Worm (Caenorhabditis elegans) whole organism, early embryonic: ENCODE measurements around the gene pei-1.
"Not testable (repeated sequence)": the region's sequence is repeated elsewhere in the genome, so short reads cannot be mapped to it uniquely, and the experiment has no call there.

Source experiments
- B0310.2 ChIP-seq: sonication (generic microtip); optimal IDR thresholded peaks from 2 replicates; lab custom pipeline; 2016; ENCODE audit warnings: mild to moderate bottlenecking, missing genetic modification characterization, missing compliant biosample characterization
- F13C5.2 ChIP-seq: sonication (generic microtip); optimal IDR thresholded peaks from 2 replicates; lab custom pipeline; 2017; ENCODE audit warnings: mild to moderate bottlenecking, missing genetic modification characterization, inconsistent platforms, missing compliant biosample characterization
- aly-1 ChIP-seq: sonication (generic microtip); optimal IDR thresholded peaks from 2 replicates; lab custom pipeline; 2016; ENCODE audit warnings: missing genetic modification characterization, missing compliant biosample characterization
- ama-1 ChIP-seq: fragments of 150-350 bp; optimal IDR thresholded peaks from 2 replicates; lab custom pipeline; 2014
- ceh-13 ChIP-seq: fragments of 200-800 bp; sonication (Bioruptor generic); optimal IDR thresholded peaks from 2 replicates; lab custom pipeline; 2018; ENCODE audit warnings: mild to moderate bottlenecking, missing genetic modification characterization, missing compliant biosample characterization
- ceh-36 ChIP-seq: sonication (generic microtip); optimal IDR thresholded peaks from 2 replicates; lab custom pipeline; 2016; ENCODE audit warnings: missing genetic modification characterization, inconsistent platforms, missing compliant biosample characterization
- ets-7 ChIP-seq: sonication (generic microtip); optimal IDR thresholded peaks from 2 replicates; lab custom pipeline; 2016; ENCODE audit warnings: missing genotype, missing genetic modification characterization, missing compliant biosample characterization
- flt-1 ChIP-seq: fragments of 200-800 bp; sonication (Bioruptor generic); IDR thresholded peaks from 2 replicates; pipeline ENCODE4 v1.3.6; 2022; ENCODE audit warnings: missing genetic modification characterization, missing compliant biosample characterization
- hmbx-1 ChIP-seq: sonication (generic microtip); optimal IDR thresholded peaks from 2 replicates; lab custom pipeline; 2016; ENCODE audit warnings: mild to moderate bottlenecking, missing genetic modification characterization, missing compliant biosample characterization
- hmg-4 ChIP-seq: fragments of 200-800 bp; sonication (Bioruptor generic); optimal IDR thresholded peaks from 2 replicates; lab custom pipeline; 2018; ENCODE audit warnings: mild to moderate bottlenecking, missing genetic modification characterization, missing compliant biosample characterization
- hnd-1 ChIP-seq: sonication (generic microtip); optimal IDR thresholded peaks from 2 replicates; lab custom pipeline; 2016; ENCODE audit warnings: missing genetic modification characterization, missing compliant biosample characterization
- pes-1 ChIP-seq: fragments of 200-800 bp; sonication (Bioruptor generic); IDR thresholded peaks from 2 replicates; pipeline ENCODE4 v1.3.6; 2022; ENCODE audit warnings: missing genetic modification reagents, missing genetic modification characterization, missing compliant biosample characterization
- scrt-1 ChIP-seq: fragments of 200-800 bp; sonication (Bioruptor generic); IDR thresholded peaks from 2 replicates; pipeline ENCODE4 v1.3.6; 2022; ENCODE audit warnings: missing genetic modification characterization, missing compliant biosample characterization
- sea-1 ChIP-seq: fragments of 200-800 bp; sonication (Bioruptor generic); conservative IDR thresholded peaks from 2 replicates; pipeline ENCODE4 v1.3.6; 2022; ENCODE audit warnings: missing genetic modification characterization, missing compliant biosample characterization
- tbx-11 ChIP-seq: fragments of 200-800 bp; sonication (Bioruptor generic); IDR thresholded peaks from 2 replicates; pipeline ENCODE4 v1.3.6; 2022; ENCODE audit warnings: missing genetic modification characterization, missing compliant biosample characterization
- tbx-37 ChIP-seq: fragments of 200-800 bp; sonication (Bioruptor generic); conservative IDR thresholded peaks from 2 replicates; pipeline ENCODE4 v1.3.6; 2022; ENCODE audit warnings: missing genetic modification reagents, missing genetic modification characterization, missing compliant biosample characterization
- tra-4 ChIP-seq: sonication (generic microtip); optimal IDR thresholded peaks from 2 replicates; lab custom pipeline; 2017; ENCODE audit warnings: missing genetic modification characterization, missing compliant biosample characterization

The pei-1 gene

DNA sequence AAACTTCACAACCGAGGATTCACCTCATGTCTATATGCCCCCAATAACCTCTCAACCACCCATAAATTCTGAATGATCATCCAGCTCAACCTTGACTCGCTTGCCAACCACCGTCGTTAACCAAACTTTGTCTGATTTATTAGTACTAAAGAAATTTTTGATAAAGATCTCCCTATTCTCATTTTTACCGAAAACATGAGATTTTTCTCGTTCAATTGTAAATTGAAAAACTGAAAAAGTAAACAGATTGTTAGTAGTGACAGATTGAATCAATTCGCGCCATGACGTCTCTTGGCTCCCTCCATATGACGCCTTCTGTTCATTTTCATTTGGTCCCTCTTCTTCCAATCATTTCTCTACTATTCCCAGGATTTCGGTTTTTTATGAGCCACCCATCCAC, 15.6 kb upstream of the pei-1 start:
- TF ChIP-seq F13C5.2 (tag; lab: Kevin White, UChicago) (no peak), tbx-11 (GFP tag; lab: Robert Waterston, UW) (no peak), pes-1 (GFP tag; lab: Robert Waterston, UW) (no peak), aly-1 (tag; lab: Kevin White, UChicago) (no peak), scrt-1 (GFP tag; lab: Robert Waterston, UW) (no peak), sea-1 (GFP tag; lab: Robert Waterston, UW) (no peak), B0310.2 (tag; lab: Kevin White, UChicago) (no peak), hmg-4 (no peak), hmbx-1 (tag; lab: Kevin White, UChicago) (no peak), flt-1 (GFP tag; lab: Robert Waterston, UW) (no peak), tbx-37 (GFP tag; lab: Robert Waterston, UW) (no peak), hnd-1 (tag; lab: Kevin White, UChicago) (no peak), tra-4 (no peak), ceh-13 (GFP tag; lab: Kevin White, UChicago) (no peak)

- TF ChIP-seq hmbx-1 (tag; lab: Kevin White, UChicago): no peak
- no peak for TF ChIP-seq aly-1 (tag; lab: Kevin White, UChicago)
- no peak for TF ChIP-seq tbx-37 (GFP tag; lab: Robert Waterston, UW)
- TF ChIP-seq tbx-11 (GFP tag; lab: Robert Waterston, UW): no peak
- no peak for TF ChIP-seq pes-1 (GFP tag; lab: Robert Waterston, UW)
- TF ChIP-seq F13C5.2 (tag; lab: Kevin White, UChicago): no peak
- TF ChIP-seq hnd-1 (tag; lab: Kevin White, UChicago): no peak
- no peak for TF ChIP-seq ama-1 (lab: Kevin White, UChicago)
- no peak for TF ChIP-seq ceh-36 (tag; lab: Kevin White, UChicago)
- no peak for TF ChIP-seq sea-1 (GFP tag; lab: Robert Waterston, UW)
- no peak for TF ChIP-seq hmg-4
- TF ChIP-seq scrt-1 (GFP tag; lab: Robert Waterston, UW): no peak
- TF ChIP-seq tra-4: no peak
- TF ChIP-seq ceh-13 (GFP tag; lab: Kevin White, UChicago): no peak
- no peak for TF ChIP-seq B0310.2 (tag; lab: Kevin White, UChicago)
- TF ChIP-seq flt-1 (GFP tag; lab: Robert Waterston, UW): no peak
- TF ChIP-seq ets-7 (tag; lab: Kevin White, UChicago): no peak
These were observed 9.3 kb upstream of the pei-1 start, which contains the start of gene aat-1 for ce11 chrIV:9601595-9601994. TSS of gene aat-1 (minus strand) at chrIV:9601695.

DNA sequence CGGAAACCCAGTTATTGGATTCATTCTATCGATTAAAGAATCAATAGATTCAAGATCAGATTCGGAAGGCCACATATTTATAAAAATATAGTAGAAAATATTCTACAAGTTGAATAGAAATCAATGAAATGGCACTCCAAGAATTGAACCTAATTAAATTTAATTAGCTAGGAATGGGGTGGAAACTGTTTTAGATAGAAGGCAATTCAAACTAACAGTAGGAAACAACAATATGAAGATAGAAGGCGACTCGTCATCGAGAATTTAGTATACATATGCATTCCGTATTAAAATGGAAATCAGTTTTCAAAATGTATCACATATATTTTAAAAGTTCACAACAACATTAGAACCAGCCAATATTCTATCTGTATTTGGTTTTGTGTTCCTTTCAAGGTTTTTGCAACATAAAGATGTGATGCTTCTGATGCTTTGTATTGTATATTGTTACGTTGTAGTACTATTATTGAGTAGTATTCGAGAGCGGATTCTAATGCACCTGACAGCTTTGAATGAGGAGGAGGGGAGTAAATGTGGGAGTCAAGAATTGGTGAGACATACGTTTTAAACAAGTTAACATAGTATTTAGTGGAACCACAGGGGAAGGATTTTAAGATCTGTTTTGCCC, 3.6 kb upstream of the pei-1 start, which contains the start of the genes F27C8.3 and F27C8.2:
TSS of gene F27C8.3 (minus strand) at position 101 of the 628 bp plus-strand sequence.
TSS of gene F27C8.2 (plus strand) at position 578 of the 628 bp plus-strand sequence.
- TF ChIP-seq hmg-4; sea-1 (GFP tag; lab: Robert Waterston, UW); tbx-11 (GFP tag; lab: Robert Waterston, UW): not testable (repeated sequence)

DNA sequence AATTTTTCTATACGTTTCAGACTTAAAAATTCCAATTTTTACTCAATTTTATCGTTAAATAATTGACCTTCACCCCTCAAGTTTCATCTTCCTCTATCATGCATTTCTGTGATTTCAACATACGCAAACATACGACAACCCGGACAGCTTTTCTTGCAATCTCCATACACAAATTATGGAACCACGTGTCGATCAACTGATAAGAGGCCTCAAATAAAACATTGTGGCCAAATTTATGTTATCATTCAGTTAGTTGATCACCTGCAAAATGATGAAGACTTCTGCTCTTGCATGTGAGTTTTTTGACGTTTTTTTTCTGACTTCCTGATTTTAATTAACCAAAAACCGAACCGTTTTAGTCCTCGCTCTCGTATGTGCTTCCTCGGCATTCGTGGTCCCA, 1.1 kb upstream of the pei-1 start, which contains the start of gene spp-18:
TSS of gene spp-18 (plus strand) at position 257 of the 400 bp plus-strand sequence.
- TF ChIP-seq hnd-1 (tag; lab: Kevin White, UChicago) (no peak), flt-1 (GFP tag; lab: Robert Waterston, UW) (no peak), ceh-13 (GFP tag; lab: Kevin White, UChicago) (no peak), tbx-11 (GFP tag; lab: Robert Waterston, UW) (no peak), tbx-37 (GFP tag; lab: Robert Waterston, UW) (no peak), tra-4 (no peak), ceh-36 (tag; lab: Kevin White, UChicago) (no peak), ama-1 (lab: Kevin White, UChicago) (no peak), B0310.2 (tag; lab: Kevin White, UChicago) (no peak), F13C5.2 (tag; lab: Kevin White, UChicago) (no peak), hmbx-1 (tag; lab: Kevin White, UChicago) (no peak), ets-7 (tag; lab: Kevin White, UChicago) (no peak), scrt-1 (GFP tag; lab: Robert Waterston, UW) (no peak), pes-1 (GFP tag; lab: Robert Waterston, UW) (no peak), sea-1 (GFP tag; lab: Robert Waterston, UW) (no peak), hmg-4 (no peak), aly-1 (tag; lab: Kevin White, UChicago) (no peak)

- TF ChIP-seq pes-1 (GFP tag; lab: Robert Waterston, UW): no peak
- TF ChIP-seq ets-7 (tag; lab: Kevin White, UChicago): no peak
- TF ChIP-seq flt-1 (GFP tag; lab: Robert Waterston, UW): no peak
- TF ChIP-seq sea-1 (GFP tag; lab: Robert Waterston, UW): no peak
- no peak for TF ChIP-seq tra-4
- TF ChIP-seq scrt-1 (GFP tag; lab: Robert Waterston, UW): no peak
- TF ChIP-seq aly-1 (tag; lab: Kevin White, UChicago): no peak
- TF ChIP-seq ceh-13 (GFP tag; lab: Kevin White, UChicago): no peak
- TF ChIP-seq ama-1 (lab: Kevin White, UChicago): no peak
- no peak for TF ChIP-seq F13C5.2 (tag; lab: Kevin White, UChicago)
- no peak for TF ChIP-seq ceh-36 (tag; lab: Kevin White, UChicago)
- no peak for TF ChIP-seq tbx-11 (GFP tag; lab: Robert Waterston, UW)
- no peak for TF ChIP-seq tbx-37 (GFP tag; lab: Robert Waterston, UW)
- no peak for TF ChIP-seq hmg-4
- no peak for TF ChIP-seq hmbx-1 (tag; lab: Kevin White, UChicago)
- TF ChIP-seq hnd-1 (tag; lab: Kevin White, UChicago): no peak
These were observed 3.4 kb downstream of the pei-1 start, which contains the start of gene trcs-1 for ce11 chrIV:9588784-9589457. TSS of gene trcs-1 (minus strand) at chrIV:9588834.

- no peak for TF ChIP-seq tbx-11 (GFP tag; lab: Robert Waterston, UW)
- no peak for TF ChIP-seq sea-1 (GFP tag; lab: Robert Waterston, UW)
- no peak for TF ChIP-seq ceh-13 (GFP tag; lab: Kevin White, UChicago)
- no peak for TF ChIP-seq tra-4
- no peak for TF ChIP-seq ama-1 (lab: Kevin White, UChicago)
- TF ChIP-seq ceh-36 (tag; lab: Kevin White, UChicago): no peak
- no peak for TF ChIP-seq hmg-4
- no peak for TF ChIP-seq aly-1 (tag; lab: Kevin White, UChicago)
- TF ChIP-seq F13C5.2 (tag; lab: Kevin White, UChicago): no peak
- no peak for TF ChIP-seq pes-1 (GFP tag; lab: Robert Waterston, UW)
- TF ChIP-seq scrt-1 (GFP tag; lab: Robert Waterston, UW): no peak
- no peak for TF ChIP-seq hmbx-1 (tag; lab: Kevin White, UChicago)
- TF ChIP-seq B0310.2 (tag; lab: Kevin White, UChicago): no peak
- no peak for TF ChIP-seq hnd-1 (tag; lab: Kevin White, UChicago)
- TF ChIP-seq ets-7 (tag; lab: Kevin White, UChicago): no peak
These were observed 8.0 kb downstream of the pei-1 start for ce11 chrIV:9584352-9584751.
